Fruit fly (Drosophila melanogaster) whole organism, embryonic: ENCODE data around the gene CG14431.

ENCODE experiments used
- BEAF-32 ChIP-seq: fragments of 200-800 bp; sonication (Bioruptor generic); optimal IDR thresholded peaks from 3 replicates; lab custom pipeline; 2017; ENCODE audit warnings: missing biosample characterization, missing genetic modification characterization, mild to moderate bottlenecking, moderate library complexity, missing genetic modification reagents
- CG11247 ChIP-seq: fragments of 200-800 bp; sonication (Bioruptor generic); IDR thresholded peaks from 2 replicates; pipeline ENCODE4 v1.3.6; 2022; ENCODE audit warnings: missing biosample characterization, missing genetic modification characterization
- CG11696 ChIP-seq: fragments of 200-800 bp; sonication (Bioruptor generic); IDR thresholded peaks from 2 replicates; pipeline ENCODE4 v1.3.6; 2022; ENCODE audit warnings: missing biosample characterization, missing genetic modification characterization
- CG12236 ChIP-seq: fragments of 200-800 bp; sonication (Bioruptor generic); optimal IDR thresholded peaks from 2 replicates; lab custom pipeline; 2016; ENCODE audit warnings: missing biosample characterization, missing genetic modification characterization
- CG13123 ChIP-seq: fragments of 200-800 bp; sonication (Bioruptor generic); optimal IDR thresholded peaks from 2 replicates; lab custom pipeline; 2016; ENCODE audit warnings: missing biosample characterization, missing genetic modification characterization
- CG13296 ChIP-seq: fragments of 200-800 bp; sonication (Bioruptor generic); optimal IDR thresholded peaks from 3 replicates; lab custom pipeline; 2018; ENCODE audit warnings: missing biosample characterization, mild to moderate bottlenecking, missing genetic modification characterization
- CG14050 ChIP-seq: fragments of 200-800 bp; sonication (Bioruptor generic); IDR thresholded peaks from 3 replicates; pipeline ENCODE4 v1.3.6; 2022; ENCODE audit warnings: missing biosample characterization, missing genetic modification characterization
- CG14710 ChIP-seq: fragments of 200-800 bp; sonication (Bioruptor generic); optimal IDR thresholded peaks from 3 replicates; lab custom pipeline; 2019; ENCODE audit warnings: missing biosample characterization, mild to moderate bottlenecking, missing genetic modification characterization, moderate library complexity
- CG15601 ChIP-seq: fragments of 200-800 bp; sonication (Bioruptor generic); optimal IDR thresholded peaks from 3 replicates; lab custom pipeline; 2019; ENCODE audit warnings: missing biosample characterization, mild to moderate bottlenecking, missing genetic modification characterization, moderate library complexity
- CG18011 ChIP-seq: fragments of 200-800 bp; sonication (Bioruptor generic); optimal IDR thresholded peaks from 2 replicates; lab custom pipeline; 2017; ENCODE audit warnings: missing biosample characterization, missing genetic modification characterization, mild to moderate bottlenecking, moderate library complexity, missing genotype
- CG18599 ChIP-seq: fragments of 200-800 bp; sonication (Bioruptor generic); optimal IDR thresholded peaks from 3 replicates; lab custom pipeline; 2017; ENCODE audit warnings: missing biosample characterization, missing genetic modification characterization, mild to moderate bottlenecking, moderate library complexity, missing genetic modification reagents
- CG2875 ChIP-seq: fragments of 200-800 bp; sonication (Bioruptor generic); optimal IDR thresholded peaks from 2 replicates; lab custom pipeline; 2017; ENCODE audit warnings: missing biosample characterization, mild to moderate bottlenecking, missing genetic modification characterization, missing genetic modification reagents
- CG3163 ChIP-seq: fragments of 200-800 bp; sonication (Bioruptor generic); optimal IDR thresholded peaks from 3 replicates; lab custom pipeline; 2016; ENCODE audit warnings: missing biosample characterization, missing genetic modification characterization
- CG33557 ChIP-seq: fragments of 200-800 bp; sonication (Bioruptor generic); optimal IDR thresholded peaks from 2 replicates; lab custom pipeline; 2019; ENCODE audit warnings: missing biosample characterization, mild to moderate bottlenecking, missing genetic modification characterization, moderate library complexity
- CG3995 ChIP-seq: fragments of 200-800 bp; sonication (Bioruptor generic); optimal IDR thresholded peaks from 3 replicates; lab custom pipeline; 2016; ENCODE audit warnings: missing biosample characterization, missing genetic modification characterization
- CG42726 ChIP-seq: fragments of 200-800 bp; sonication (Bioruptor generic); IDR thresholded peaks from 2 replicates; pipeline ENCODE4 v1.3.6; 2022; ENCODE audit warnings: missing biosample characterization, missing genetic modification characterization; ENCODE audit not compliant: partially characterized antibody
- CG5953 ChIP-seq: fragments of 200-800 bp; sonication (Bioruptor generic); IDR thresholded peaks from 2 replicates; pipeline ENCODE4 v1.3.6; 2022; ENCODE audit warnings: missing biosample characterization, missing genetic modification characterization
- CG7556 ChIP-seq: fragments of 200-800 bp; sonication (Bioruptor generic); optimal IDR thresholded peaks from 2 replicates; lab custom pipeline; 2017; ENCODE audit warnings: missing biosample characterization, mild to moderate bottlenecking, missing genetic modification characterization
- CkIIα-i1 ChIP-seq: fragments of 200-800 bp; sonication (Bioruptor generic); IDR thresholded peaks from 2 replicates; pipeline ENCODE4 v1.3.6; 2022; ENCODE audit warnings: missing biosample characterization, missing genetic modification characterization
- Dfd ChIP-seq, 2 experiments: fragments of >200 bp; optimal IDR thresholded peaks; 2 replicates each; lab custom pipeline; 2017; ENCODE audit warnings: missing biosample characterization in 2 of 2, missing genetic modification characterization in 2 of 2
- Doc3 ChIP-seq: fragments of 200-800 bp; sonication (Bioruptor generic); IDR thresholded peaks from 3 replicates; pipeline ENCODE4 v1.3.6; 2022; ENCODE audit warnings: missing biosample characterization, missing genetic modification characterization; ENCODE audit not compliant: partially characterized antibody
- HLH54F ChIP-seq: fragments of 200-800 bp; sonication (Bioruptor generic); optimal IDR thresholded peaks from 3 replicates; lab custom pipeline; 2016; ENCODE audit warnings: missing biosample characterization, missing genetic modification characterization
- Hmx ChIP-seq: fragments of 200-800 bp; sonication (Bioruptor generic); optimal IDR thresholded peaks from 2 replicates; lab custom pipeline; 2016; ENCODE audit warnings: missing biosample characterization, missing genetic modification characterization
- NC2α ChIP-seq: fragments of 200-800 bp; sonication (Bioruptor generic); optimal IDR thresholded peaks from 2 replicates; lab custom pipeline; 2016; ENCODE audit warnings: missing biosample characterization, missing genetic modification characterization
- NfI ChIP-seq: fragments of 200-800 bp; sonication (Bioruptor generic); optimal IDR thresholded peaks from 3 replicates; lab custom pipeline; 2018; ENCODE audit warnings: missing biosample characterization, mild to moderate bottlenecking, missing genetic modification characterization, moderate library complexity
- Opbp ChIP-seq: fragments of 200-800 bp; sonication (Bioruptor generic); IDR thresholded peaks from 3 replicates; pipeline ENCODE4 v1.3.6; 2022; ENCODE audit warnings: missing biosample characterization, missing genetic modification characterization; ENCODE audit not compliant: partially characterized antibody
- PHDP ChIP-seq: fragments of 200-800 bp; sonication (Bioruptor generic); optimal IDR thresholded peaks from 3 replicates; lab custom pipeline; 2018; ENCODE audit warnings: missing biosample characterization, mild to moderate bottlenecking, missing genetic modification characterization, moderate library complexity
- Ptx1 ChIP-seq: fragments of 200-800 bp; sonication (Bioruptor generic); IDR thresholded peaks from 2 replicates; pipeline ENCODE4 v1.3.6; 2022; ENCODE audit warnings: missing biosample characterization, missing genetic modification characterization
- Side ChIP-seq: fragments of 200-800 bp; sonication (Bioruptor generic); optimal IDR thresholded peaks from 2 replicates; lab custom pipeline; 2016; ENCODE audit warnings: missing biosample characterization, missing genetic modification characterization
- Spps ChIP-seq: fragments of 200-800 bp; sonication (Bioruptor generic); optimal IDR thresholded peaks from 2 replicates; lab custom pipeline; 2018; ENCODE audit warnings: missing biosample characterization, mild to moderate bottlenecking, missing genetic modification characterization
- TFAM ChIP-seq: fragments of 200-800 bp; sonication (Bioruptor generic); optimal IDR thresholded peaks from 2 replicates; lab custom pipeline; 2017; ENCODE audit warnings: missing biosample characterization, missing genetic modification characterization, inconsistent platforms
- aop ChIP-seq: fragments of 200-800 bp; sonication (Bioruptor generic); IDR thresholded peaks from 2 replicates; pipeline ENCODE4 v1.3.6; 2022; ENCODE audit warnings: missing biosample characterization, missing genetic modification characterization
- bowl ChIP-seq: fragments of 200-800 bp; sonication (Bioruptor generic); IDR thresholded peaks from 2 replicates; pipeline ENCODE4 v1.3.6; 2022; ENCODE audit warnings: missing biosample characterization, missing genetic modification characterization
- hbn ChIP-seq: fragments of 200-800 bp; sonication (Bioruptor generic); IDR thresholded peaks from 2 replicates; pipeline ENCODE4 v1.3.6; 2022; ENCODE audit warnings: missing biosample characterization, missing genetic modification characterization; ENCODE audit not compliant: partially characterized antibody
- her ChIP-seq: fragments of 200-800 bp; sonication (Bioruptor generic); optimal IDR thresholded peaks from 2 replicates; lab custom pipeline; 2016; ENCODE audit warnings: missing biosample characterization, missing genetic modification characterization
- hkb ChIP-seq, 2 experiments: fragments of 200-800 bp in 1 of 2; fragments of >200 bp in 1 of 2; sonication (Bioruptor generic) in 1 of 2; IDR thresholded peaks in 1 of 2; optimal IDR thresholded peaks in 1 of 2; 2 replicates each; pipeline versions ENCODE4 v1.3.6 to Lab custom; 2017 to 2022; ENCODE audit warnings: missing biosample characterization in 1 of 2, missing genetic modification characterization in 1 of 2
- inv ChIP-seq: fragments of 200-800 bp; sonication (Bioruptor generic); IDR thresholded peaks from 2 replicates; pipeline ENCODE4 v1.3.6; 2022; ENCODE audit warnings: missing biosample characterization, missing genetic modification characterization; ENCODE audit not compliant: partially characterized antibody
- knrl ChIP-seq: fragments of 200-800 bp; sonication (Bioruptor generic); IDR thresholded peaks from 3 replicates; pipeline ENCODE4 v1.3.6; 2022; ENCODE audit warnings: missing biosample characterization, missing genetic modification characterization; ENCODE audit not compliant: partially characterized antibody
- lilli ChIP-seq: fragments of 200-800 bp; sonication (Bioruptor generic); optimal IDR thresholded peaks from 3 replicates; lab custom pipeline; 2016; ENCODE audit warnings: missing biosample characterization, missing genetic modification characterization
- p53 ChIP-seq: fragments of 200-800 bp; sonication (Bioruptor generic); optimal IDR thresholded peaks from 2 replicates; lab custom pipeline; 2016; ENCODE audit warnings: missing biosample characterization, missing genetic modification characterization
- pzg ChIP-seq: fragments of 200-800 bp; sonication (Bioruptor generic); optimal IDR thresholded peaks from 3 replicates; lab custom pipeline; 2018; ENCODE audit warnings: missing biosample characterization, mild to moderate bottlenecking, missing genetic modification characterization, moderate library complexity
- shn ChIP-seq: fragments of 200-800 bp; sonication (Bioruptor generic); optimal IDR thresholded peaks from 3 replicates; lab custom pipeline; 2016; ENCODE audit warnings: missing biosample characterization, missing genetic modification characterization
- sob ChIP-seq: fragments of 200-800 bp; sonication (Bioruptor generic); IDR thresholded peaks from 2 replicates; pipeline ENCODE4 v1.3.6; 2022; ENCODE audit warnings: missing biosample characterization, missing genetic modification characterization
- stwl ChIP-seq: fragments of 200-800 bp; sonication (Bioruptor generic); optimal IDR thresholded peaks from 3 replicates; lab custom pipeline; 2018; ENCODE audit warnings: missing biosample characterization, mild to moderate bottlenecking, missing genetic modification characterization, moderate library complexity
- sug ChIP-seq: fragments of 200-800 bp; optimal IDR thresholded peaks from 2 replicates; lab custom pipeline; 2019; ENCODE audit warnings: missing biosample characterization, mild to moderate bottlenecking, missing genetic modification characterization, moderate library complexity
- tna ChIP-seq: fragments of 200-800 bp; sonication (Bioruptor generic); IDR thresholded peaks from 2 replicates; pipeline ENCODE4 v1.3.6; 2022; ENCODE audit warnings: missing biosample characterization, missing genetic modification characterization; ENCODE audit not compliant: partially characterized antibody
- trem ChIP-seq: fragments of 200-800 bp; optimal IDR thresholded peaks from 3 replicates; lab custom pipeline; 2019; ENCODE audit warnings: missing biosample characterization, mild to moderate bottlenecking, missing genetic modification characterization, moderate library complexity
- ttk ChIP-seq: fragments of 200-800 bp; sonication (Bioruptor generic); IDR thresholded peaks from 2 replicates; pipeline ENCODE4 v2.1.2; 2022; ENCODE audit warnings: missing biosample characterization, missing genetic modification characterization
- unc-4 ChIP-seq: fragments of 200-800 bp; sonication (Bioruptor generic); IDR thresholded peaks from 2 replicates; pipeline ENCODE4 v1.3.6; 2022; ENCODE audit warnings: missing biosample characterization, missing genetic modification characterization; ENCODE audit not compliant: partially characterized antibody
- z ChIP-seq: fragments of 200-800 bp; sonication (Bioruptor generic); IDR thresholded peaks from 3 replicates; pipeline ENCODE4 v1.3.6; 2022; ENCODE audit warnings: missing biosample characterization, missing genetic modification characterization

Gene CG14431

DNA sequence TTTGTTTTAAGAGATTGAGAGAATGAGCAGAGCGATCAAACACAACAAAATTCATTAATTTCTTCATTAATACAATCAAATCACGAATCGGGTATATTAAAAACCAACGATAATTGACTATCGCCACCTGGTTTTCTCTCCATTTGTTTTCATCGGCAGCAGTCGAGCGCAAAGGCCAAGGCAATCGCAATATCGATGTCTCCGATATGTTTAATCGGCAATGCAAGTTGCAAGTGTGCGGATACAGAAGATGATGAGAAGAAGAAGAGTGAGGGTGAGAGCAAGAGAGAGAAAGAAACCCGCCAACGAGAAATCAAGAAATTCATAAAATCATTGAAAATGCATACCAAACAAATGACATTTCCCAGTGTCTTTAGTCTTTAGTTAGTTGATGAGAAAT, 32.3 kb upstream of the CG14431 start (continued):
- TF ChIP-seq CG18011 (GFP tag; lab: Kevin White, UChicago) (no peak), CG14710 (tag; lab: Kevin White, UChicago) (no peak), stwl (tag; lab: Kevin White, UChicago) (peak; percentile 68), CG12236 (GFP tag; lab: Kevin White, UChicago) (no peak), CG2875 (GFP tag; lab: Kevin White, UChicago) (no peak), CG11247 (GFP tag; lab: Robert Waterston, UW) (no peak), z (GFP tag; lab: Robert Waterston, UW) (no peak), Hmx (no peak), pzg (peak; percentile 14), Ptx1 (GFP tag; lab: Robert Waterston, UW) (no peak), CG14050 (GFP tag; lab: Robert Waterston, UW) (no peak), CG18599 (GFP tag; lab: Kevin White, UChicago) (no peak), Doc3 (peak; percentile 31; the same call in 1 of the 3 replicates), CG13296 (GFP tag; lab: Kevin White, UChicago) (no peak), aop (no peak), CG3995 (no peak), BEAF-32 (peak; percentile 52), hkb (optimal IDR thresholded peaks at IDR 0.05; lab: Kevin White, UChicago) (no peak), hkb (GFP tag; IDR thresholded peaks at IDR 0.05; lab: Robert Waterston, UW) (no peak), her (GFP tag; lab: Kevin White, UChicago) (no peak), NfI (no peak), CG15601 (tag; lab: Kevin White, UChicago) (no peak), ttk (GFP tag; lab: Robert Waterston, UW) (no peak), CG3163 (GFP tag; lab: Kevin White, UChicago) (no peak), CG5953 (GFP tag; lab: Robert Waterston, UW) (no peak), Spps (tag; lab: Kevin White, UChicago) (no peak), hbn (GFP tag; lab: Robert Waterston, UW) (peak; percentile 38; the same call in 1 of the 2 replicates), CG33557 (GFP tag; lab: Kevin White, UChicago) (no peak), TFAM (no peak), shn (GFP tag; lab: Kevin White, UChicago) (no peak), lilli (GFP tag; lab: Kevin White, UChicago) (no peak), CkIIα-i1 (GFP tag; lab: Robert Waterston, UW) (no peak), NC2α (GFP tag; lab: Kevin White, UChicago) (no peak), CG13123 (GFP tag; lab: Kevin White, UChicago) (no peak), CG42726 (GFP tag; lab: Robert Waterston, UW) (peak; percentile 77; the same call in 1 of the 2 replicates), Dfd (GFP tag; optimal IDR thresholded peaks at IDR 0.05; lab: Kevin White, UChicago) (no peak), CG11696 (GFP tag; lab: Robert Waterston, UW) (no peak), trem (no peak), sug (tag; lab: Kevin White, UChicago) (no peak), HLH54F (no peak), p53 (no peak), Side (GFP tag; lab: Kevin White, UChicago) (no peak), bowl (GFP tag; lab: Robert Waterston, UW) (no peak), inv (GFP tag; lab: Robert Waterston, UW) (0 out of 2 replicates have a peak, but pooled peaks have one; percentile 34), knrl (GFP tag; lab: Robert Waterston, UW) (peak; percentile 50; the same call in 2 of the 3 replicates), unc-4 (GFP tag; lab: Robert Waterston, UW) (peak; percentile 45; the same call in 1 of the 2 replicates), Opbp (peak; percentile 63; the same call in 2 of the 3 replicates), PHDP (tag; lab: Kevin White, UChicago) (no peak), CG7556 (GFP tag; lab: Kevin White, UChicago) (no peak), tna (GFP tag; lab: Robert Waterston, UW) (peak; percentile 24; the same call in 1 of the 2 replicates), sob (GFP tag; lab: Robert Waterston, UW) (no peak)
